Fruit fly (Drosophila melanogaster) whole organism, pupa: Measurements from ENCODE around the gene smash.

Experiments
- CG10348 ChIP-seq: fragments of 200-800 bp; sonication (Bioruptor generic); IDR thresholded peaks from 2 replicates; pipeline ENCODE4 v1.3.6; 2022; ENCODE audit warnings: missing biosample characterization, missing genetic modification characterization
- CG12605 ChIP-seq: fragments of 200-800 bp; sonication (Bioruptor generic); IDR thresholded peaks from 2 replicates; pipeline ENCODE4 v1.3.6; 2022; ENCODE audit warnings: missing biosample characterization, missing genetic modification characterization
- CG13204 ChIP-seq: fragments of 200-800 bp; sonication (Bioruptor generic); optimal IDR thresholded peaks from 2 replicates; lab custom pipeline; 2018; ENCODE audit warnings: missing biosample characterization, mild to moderate bottlenecking, missing genetic modification characterization, moderate library complexity
- CG14655 ChIP-seq: fragments of 200-800 bp; sonication (Bioruptor generic); optimal IDR thresholded peaks from 3 replicates; lab custom pipeline; 2017; ENCODE audit warnings: mild to moderate bottlenecking, missing biosample characterization, missing genetic modification reagents, missing genetic modification characterization
- CG15710 ChIP-seq: fragments of 200-800 bp; sonication (Bioruptor generic); optimal IDR thresholded peaks from 2 replicates; lab custom pipeline; 2018; ENCODE audit warnings: missing biosample characterization, mild to moderate bottlenecking, missing genetic modification characterization, moderate library complexity
- CG32121 ChIP-seq: fragments of 200-800 bp; sonication (Bioruptor generic); IDR thresholded peaks from 2 replicates; pipeline ENCODE4 v1.3.6; 2022; ENCODE audit warnings: missing biosample characterization, missing genetic modification characterization
- CG34367 ChIP-seq: fragments of 200-800 bp; sonication (Bioruptor generic); optimal IDR thresholded peaks from 2 replicates; lab custom pipeline; 2018; ENCODE audit warnings: missing biosample characterization, mild to moderate bottlenecking, missing genetic modification characterization
- CG4496 ChIP-seq: fragments of 200-800 bp; sonication (Bioruptor generic); IDR thresholded peaks from 3 replicates; pipeline ENCODE4 v1.3.6; 2022; ENCODE audit warnings: missing biosample characterization, missing genetic modification characterization
- CG8159 ChIP-seq: fragments of 200-800 bp; sonication (Bioruptor generic); optimal IDR thresholded peaks from 3 replicates; lab custom pipeline; 2018; ENCODE audit warnings: missing biosample characterization, mild to moderate bottlenecking, missing genetic modification characterization, moderate library complexity
- CG8301 ChIP-seq: fragments of 200-800 bp; sonication (Bioruptor generic); optimal IDR thresholded peaks from 2 replicates; lab custom pipeline; 2018; ENCODE audit warnings: missing biosample characterization, mild to moderate bottlenecking, missing genetic modification characterization
- CG9948 ChIP-seq: fragments of 200-800 bp; sonication (Bioruptor generic); optimal IDR thresholded peaks from 2 replicates; lab custom pipeline; 2018; ENCODE audit warnings: missing biosample characterization, mild to moderate bottlenecking, missing genetic modification characterization, moderate library complexity
- D1 ChIP-seq: fragments of 200-800 bp; sonication (Bioruptor generic); optimal IDR thresholded peaks from 2 replicates; lab custom pipeline; 2018; ENCODE audit warnings: missing biosample characterization, mild to moderate bottlenecking, missing genetic modification characterization, moderate library complexity
- EcR ChIP-seq: fragments of 200-800 bp; sonication (Bioruptor generic); optimal IDR thresholded peaks from 3 replicates; lab custom pipeline; 2019; ENCODE audit warnings: missing biosample characterization, missing genetic modification characterization, mild to moderate bottlenecking, moderate library complexity, missing genetic modification reagents
- Ets98B ChIP-seq: fragments of 200-800 bp; sonication (Bioruptor generic); IDR thresholded peaks from 2 replicates; pipeline ENCODE4 v1.3.6; 2022; ENCODE audit warnings: missing biosample characterization, missing genetic modification characterization
- Pif1A ChIP-seq: fragments of 200-800 bp; sonication (Bioruptor generic); optimal IDR thresholded peaks from 3 replicates; lab custom pipeline; 2016; ENCODE audit warnings: missing biosample characterization, missing genetic modification characterization
- Pif1B ChIP-seq: fragments of 200-800 bp; sonication (Bioruptor generic); optimal IDR thresholded peaks from 3 replicates; lab custom pipeline; 2016; ENCODE audit warnings: missing biosample characterization, missing genetic modification characterization
- Snoo ChIP-seq: fragments of 200-800 bp; sonication (Bioruptor generic); optimal IDR thresholded peaks from 3 replicates; lab custom pipeline; 2017; ENCODE audit warnings: missing biosample characterization, mild to moderate bottlenecking, missing genetic modification characterization, inconsistent platforms
- fd96Ca ChIP-seq: fragments of 200-800 bp; sonication (Bioruptor generic); IDR thresholded peaks from 3 replicates; pipeline ENCODE4 v1.3.6; 2022; ENCODE audit warnings: missing biosample characterization, missing genetic modification characterization
- gl ChIP-seq: fragments of 200-800 bp; sonication (Bioruptor generic); optimal IDR thresholded peaks from 2 replicates; lab custom pipeline; 2018; ENCODE audit warnings: missing biosample characterization, mild to moderate bottlenecking, missing genetic modification characterization
- rn ChIP-seq: fragments of 200-800 bp; sonication (Bioruptor generic); IDR thresholded peaks from 2 replicates; pipeline ENCODE4 v1.3.6; 2022; ENCODE audit warnings: missing biosample characterization, missing genetic modification characterization

Gene smash

DNA sequence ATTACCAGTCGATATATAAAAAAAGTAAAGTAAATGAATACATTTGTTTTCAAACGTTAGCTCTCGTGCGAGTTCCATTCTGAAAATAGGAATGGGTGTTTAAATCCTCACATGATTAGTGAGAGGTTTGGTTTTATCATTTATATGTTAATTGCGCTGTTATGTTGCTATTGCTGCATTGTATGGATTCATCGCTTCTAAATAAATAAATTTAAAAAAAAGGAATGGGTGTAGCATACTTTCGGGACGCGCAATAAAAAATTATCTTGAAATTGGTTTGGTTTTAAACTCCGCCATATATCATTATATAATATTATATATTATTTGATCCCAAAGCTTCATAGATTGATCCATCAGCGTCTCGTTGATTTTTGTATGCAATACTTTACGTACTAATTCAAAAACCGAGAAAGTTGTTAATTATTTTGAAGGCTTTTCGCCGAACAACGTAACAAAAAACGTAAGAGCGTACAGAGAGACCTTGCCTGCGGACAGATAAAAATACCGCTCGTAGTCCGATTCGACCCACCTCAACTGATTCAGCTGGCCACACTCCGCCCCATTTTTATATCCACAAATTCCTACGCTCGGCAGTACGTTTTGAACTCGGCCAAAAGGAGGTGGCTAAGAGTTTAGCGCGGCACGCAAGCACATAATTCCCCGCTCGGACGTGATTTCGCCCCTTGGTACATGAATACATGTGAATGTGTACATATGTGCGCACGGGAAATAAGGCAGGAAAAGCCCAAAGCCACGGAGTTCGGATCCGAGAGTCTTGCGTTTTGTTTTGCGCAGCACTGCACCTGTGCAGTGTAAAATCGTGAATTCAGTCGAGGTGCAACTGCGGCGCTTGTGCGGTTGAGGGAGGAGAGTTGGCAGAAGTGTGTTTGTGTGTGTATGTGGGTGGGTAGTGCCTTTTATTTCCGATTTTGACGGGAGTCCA lies at the start of gene smash:
smash (plus strand) TSS at position 589 of the 943 bp plus-strand sequence.
- no peak for TF ChIP-seq rn (GFP tag; lab: Robert Waterston, UW)
- no peak for TF ChIP-seq CG8301 (tag; lab: Kevin White, UChicago)
- TF ChIP-seq CG32121 (GFP tag; lab: Robert Waterston, UW) = peak; percentile 56
- TF ChIP-seq D1 (tag; lab: Kevin White, UChicago) = peak; percentile 63
- TF ChIP-seq CG14655 (GFP tag; lab: Kevin White, UChicago) = no peak
- no peak for TF ChIP-seq CG10348 (GFP tag; lab: Robert Waterston, UW)
- peak; percentile 71 for TF ChIP-seq CG12605 (GFP tag; lab: Robert Waterston, UW)
- TF ChIP-seq CG9948 = peak; percentile 11
- TF ChIP-seq CG8159 (tag; lab: Kevin White, UChicago) = peak; percentile 17
- TF ChIP-seq Pif1A (GFP tag; lab: Kevin White, UChicago) = peak; percentile 11
- TF ChIP-seq fd96Ca = no peak; the same call in 2 of the 3 replicates
- TF ChIP-seq CG15710 = peak; percentile 32
- peak; percentile 65; the same call in 1 of the 2 replicates for TF ChIP-seq Ets98B (GFP tag; lab: Robert Waterston, UW)
- peak; percentile 27 for TF ChIP-seq Pif1B (GFP tag; lab: Kevin White, UChicago)
- peak; percentile 88 for TF ChIP-seq CG4496 (GFP tag; lab: Robert Waterston, UW)
- peak; percentile 35 for TF ChIP-seq gl
- peak; percentile 49 for TF ChIP-seq EcR (GFP tag; lab: Kevin White, UChicago)
- TF ChIP-seq CG13204 = no peak
- peak; percentile 45 for TF ChIP-seq Snoo (tag; lab: Kevin White, UChicago)

dm6 chr3R:4612570-4612969 lies 46.8 kb upstream of the smash start, which contains the start of gene 5-HT2A:
TSS of gene 5-HT2A (plus strand) at chr3R:4612870.
- TF ChIP-seq EcR (GFP tag; lab: Kevin White, UChicago) (no peak), rn (GFP tag; lab: Robert Waterston, UW) (no peak), Ets98B (GFP tag; lab: Robert Waterston, UW) (no peak), CG15710 (no peak), CG10348 (GFP tag; lab: Robert Waterston, UW) (no peak), Pif1B (GFP tag; lab: Kevin White, UChicago) (no peak)

DNA sequence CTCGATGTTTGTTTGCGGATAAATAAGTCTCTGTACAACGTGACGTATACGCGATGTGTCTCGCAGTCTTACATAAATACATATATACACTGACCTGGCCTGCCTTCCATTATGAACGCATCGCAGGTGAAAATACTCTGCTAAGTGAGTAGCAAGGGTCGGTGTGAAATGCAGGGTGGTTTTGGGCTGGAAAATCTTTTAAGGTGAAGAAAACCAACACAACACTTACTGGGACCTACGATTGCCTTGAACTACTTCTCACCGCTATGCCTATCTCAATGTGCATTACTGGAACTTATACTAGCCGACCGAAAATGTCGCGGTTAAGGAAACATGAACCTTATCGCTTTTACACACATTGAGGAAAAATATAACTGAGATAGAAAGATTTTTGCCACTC lies 43.2 kb upstream of the smash start:
- TF ChIP-seq CG32121 (GFP tag; lab: Robert Waterston, UW) (no peak), CG8159 (tag; lab: Kevin White, UChicago) (no peak)
- TF ChIP-seq, all 21 proteins: peak for 0

- TF ChIP-seq Ets98B (GFP tag; lab: Robert Waterston, UW) = no peak
- no peak for TF ChIP-seq CG8159 (tag; lab: Kevin White, UChicago)
- no peak for TF ChIP-seq CG13204
- TF ChIP-seq rn (GFP tag; lab: Robert Waterston, UW) = no peak
- TF ChIP-seq CG12605 (GFP tag; lab: Robert Waterston, UW) = no peak
- no peak for TF ChIP-seq Pif1A (GFP tag; lab: Kevin White, UChicago)
- TF ChIP-seq fd96Ca = no peak
- TF ChIP-seq gl = no peak
- TF ChIP-seq CG14655 (GFP tag; lab: Kevin White, UChicago) = no peak
- no peak for TF ChIP-seq CG32121 (GFP tag; lab: Robert Waterston, UW)
- TF ChIP-seq D1 (tag; lab: Kevin White, UChicago) = no peak
Observed at dm6 chr3R:4632639-4633038, 26.7 kb upstream of the smash start.

DNA sequence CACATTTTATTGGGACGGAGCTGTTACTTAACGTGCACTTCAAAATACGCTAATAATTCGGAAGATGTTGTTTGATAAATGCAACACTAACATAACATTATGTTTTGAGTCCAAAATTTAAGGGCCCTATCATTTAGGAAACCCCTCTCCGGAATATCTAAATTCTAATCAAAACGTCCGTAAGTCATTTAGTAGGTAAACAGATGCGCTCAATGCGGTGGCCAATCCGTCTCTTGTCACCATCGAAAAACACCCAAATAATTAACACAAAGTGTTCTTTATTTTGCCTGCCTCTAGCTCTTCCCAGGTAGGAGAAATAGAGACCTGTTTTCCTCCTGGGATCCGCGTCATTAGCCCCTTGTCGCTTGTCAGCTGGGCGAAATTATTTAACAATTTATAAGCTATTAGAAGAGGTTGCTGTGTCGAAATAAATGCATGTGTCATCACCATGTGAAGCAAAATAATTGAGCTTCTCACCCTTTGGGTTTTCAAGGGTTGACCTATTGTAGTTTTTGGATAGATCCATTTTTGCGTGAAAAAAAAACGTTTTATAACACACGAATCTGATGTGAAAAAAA lies 25.0 kb upstream of the smash start:
- no peak for TF ChIP-seq EcR (GFP tag; lab: Kevin White, UChicago)
- TF ChIP-seq Pif1B (GFP tag; lab: Kevin White, UChicago) = no peak
- TF ChIP-seq CG12605 (GFP tag; lab: Robert Waterston, UW) = no peak
- no peak for TF ChIP-seq CG14655 (GFP tag; lab: Kevin White, UChicago)
- no peak for TF ChIP-seq Pif1A (GFP tag; lab: Kevin White, UChicago)
- no peak for TF ChIP-seq CG34367 (tag; lab: Kevin White, UChicago)
- no peak for TF ChIP-seq CG15710
- no peak for TF ChIP-seq CG4496 (GFP tag; lab: Robert Waterston, UW)
- TF ChIP-seq CG13204 = no peak
- no peak for TF ChIP-seq D1 (tag; lab: Kevin White, UChicago)
- no peak for TF ChIP-seq Snoo (tag; lab: Kevin White, UChicago)
- no peak for TF ChIP-seq Ets98B (GFP tag; lab: Robert Waterston, UW)
- no peak for TF ChIP-seq CG9948
- no peak for TF ChIP-seq CG10348 (GFP tag; lab: Robert Waterston, UW)
- no peak for TF ChIP-seq CG8159 (tag; lab: Kevin White, UChicago)
- TF ChIP-seq CG32121 (GFP tag; lab: Robert Waterston, UW) = no peak
- no peak for TF ChIP-seq fd96Ca
- no peak for TF ChIP-seq gl
- TF ChIP-seq CG8301 (tag; lab: Kevin White, UChicago) = no peak
- no peak for TF ChIP-seq rn (GFP tag; lab: Robert Waterston, UW)
